Worm (Caenorhabditis elegans): ENCODE measurements around the gene gst-6.

DNA sequence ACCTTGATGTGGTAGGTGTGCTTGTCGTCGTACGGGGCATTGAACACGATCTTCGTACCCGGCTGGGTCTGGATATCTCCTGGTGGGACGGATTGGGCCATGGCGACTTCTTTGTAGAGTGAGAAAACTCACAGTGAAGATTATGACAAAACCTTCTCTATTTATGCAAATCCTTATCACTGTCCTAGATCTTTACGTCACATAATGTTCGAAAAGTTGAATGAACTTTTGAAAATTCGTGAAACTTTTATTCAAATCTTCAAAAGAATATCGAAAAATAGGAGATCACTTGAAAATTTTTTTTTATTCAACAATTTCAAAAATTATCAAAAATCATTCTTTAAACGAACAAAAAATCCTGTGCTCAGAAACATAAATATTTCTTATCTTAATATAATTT is 12.9 kb downstream of the gst-6 start, which contains the start of gene msp-33:
- TF ChIP-seq ceh-16 (tag; optimal IDR thresholded peaks at IDR 0.05): no peak
- no peak for TF ChIP-seq Y55F3AM.14 (GFP tag; optimal IDR thresholded peaks at IDR 0.05)
- TF ChIP-seq nhr-237 (tag; optimal IDR thresholded peaks at IDR 0.05): no peak
- TF ChIP-seq sem-4 (tag; optimal IDR thresholded peaks at IDR 0.05): no peak
- TF ChIP-seq ceh-82 (tag; optimal IDR thresholded peaks at IDR 0.05): no peak
- TF ChIP-seq snpc-4 (tag; optimal IDR thresholded peaks at IDR 0.05): no peak
- TF ChIP-seq elt-1 (tag; optimal IDR thresholded peaks at IDR 0.05): no peak
- no peak for TF ChIP-seq unc-62 (GFP tag; optimal IDR thresholded peaks at IDR 0.05)
- no peak for TF ChIP-seq lin-13 (GFP tag; optimal IDR thresholded peaks at IDR 0.05)
- no peak for TF ChIP-seq nhr-11 (tag; optimal IDR thresholded peaks at IDR 0.05)
- no peak for TF ChIP-seq mab-5 (tag; optimal IDR thresholded peaks at IDR 0.05)
- TF ChIP-seq nhr-77 (tag; optimal IDR thresholded peaks at IDR 0.05): no peak
- no peak for TF ChIP-seq nhr-25 (tag; optimal IDR thresholded peaks at IDR 0.05)
- TF ChIP-seq ZK546.5 (tag; optimal IDR thresholded peaks at IDR 0.05): no peak

Measured in whole organism, L2 larva.